Fruit fly (Drosophila melanogaster) whole organism, embryonic: Measurements from ENCODE around the gene Dnai2.

Source experiments
- Awh ChIP-seq: fragments of 200-800 bp; sonication (Bioruptor generic); IDR thresholded peaks from 2 replicates; pipeline ENCODE4, ENCODE4 v1.3.6; 2022; ENCODE audit warnings: missing biosample characterization, missing genetic modification characterization
- BEAF-32 ChIP-seq: fragments of 200-800 bp; sonication (Bioruptor generic); optimal IDR thresholded peaks from 3 replicates; lab custom pipeline; 2017; ENCODE audit warnings: missing biosample characterization, missing genetic modification characterization, mild to moderate bottlenecking, moderate library complexity, missing genetic modification reagents
- CG10147 ChIP-seq: fragments of 200-800 bp; sonication (Bioruptor generic); optimal IDR thresholded peaks from 2 replicates; lab custom pipeline; 2019; ENCODE audit warnings: missing biosample characterization, mild to moderate bottlenecking, missing genetic modification characterization, moderate library complexity
- CG10565 ChIP-seq: fragments of 200-800 bp; sonication (Bioruptor generic); optimal IDR thresholded peaks from 3 replicates; lab custom pipeline; 2016; ENCODE audit warnings: missing biosample characterization, mild to moderate bottlenecking, missing genetic modification characterization
- CG11085 ChIP-seq: fragments of 200-800 bp; sonication (Bioruptor generic); IDR thresholded peaks from 2 replicates; pipeline ENCODE4 v1.3.6; 2022; ENCODE audit warnings: missing biosample characterization, missing genetic modification characterization
- CG11695 ChIP-seq: fragments of 200-800 bp; sonication (Bioruptor generic); IDR thresholded peaks from 3 replicates; pipeline ENCODE4 v1.3.6; 2022; ENCODE audit warnings: missing biosample characterization, missing genetic modification characterization
- CG12942 ChIP-seq: fragments of 200-800 bp; sonication (Bioruptor generic); optimal IDR thresholded peaks from 3 replicates; lab custom pipeline; 2016; ENCODE audit warnings: missing biosample characterization, missing genetic modification characterization
- CG13296 ChIP-seq: fragments of 200-800 bp; sonication (Bioruptor generic); optimal IDR thresholded peaks from 3 replicates; lab custom pipeline; 2018; ENCODE audit warnings: missing biosample characterization, mild to moderate bottlenecking, missing genetic modification characterization
- CG14050 ChIP-seq: fragments of 200-800 bp; sonication (Bioruptor generic); IDR thresholded peaks from 3 replicates; pipeline ENCODE4 v1.3.6; 2022; ENCODE audit warnings: missing biosample characterization, missing genetic modification characterization
- CG14965 ChIP-seq: fragments of 200-800 bp; sonication (Bioruptor generic); optimal IDR thresholded peaks from 2 replicates; lab custom pipeline; 2016; ENCODE audit warnings: missing biosample characterization, missing genetic modification characterization, borderline replicate concordance
- CG15269 ChIP-seq: fragments of 200-800 bp; sonication (Bioruptor generic); optimal IDR thresholded peaks from 2 replicates; lab custom pipeline; 2018; ENCODE audit warnings: missing biosample characterization, mild to moderate bottlenecking, missing genetic modification characterization, moderate library complexity
- CG15479 ChIP-seq: fragments of 200-800 bp; sonication (Bioruptor generic); optimal IDR thresholded peaks from 3 replicates; lab custom pipeline; 2019; ENCODE audit warnings: missing biosample characterization, mild to moderate bottlenecking, missing genetic modification characterization, moderate library complexity
- CG1602 ChIP-seq: fragments of 200-800 bp; sonication (Bioruptor generic); optimal IDR thresholded peaks from 3 replicates; lab custom pipeline; 2016; ENCODE audit warnings: missing biosample characterization, missing genetic modification characterization
- CG16779 ChIP-seq: fragments of 200-800 bp; sonication (Bioruptor generic); IDR thresholded peaks from 2 replicates; pipeline ENCODE4 v1.3.6; 2022; ENCODE audit warnings: missing biosample characterization, missing genetic modification characterization
- CG18599 ChIP-seq: fragments of 200-800 bp; sonication (Bioruptor generic); optimal IDR thresholded peaks from 3 replicates; lab custom pipeline; 2017; ENCODE audit warnings: missing biosample characterization, missing genetic modification characterization, mild to moderate bottlenecking, moderate library complexity, missing genetic modification reagents
- CG2116 ChIP-seq: fragments of 200-800 bp; sonication (Bioruptor generic); optimal IDR thresholded peaks from 3 replicates; lab custom pipeline; 2018; ENCODE audit warnings: missing biosample characterization, mild to moderate bottlenecking, missing genetic modification characterization
- CG31441 ChIP-seq: fragments of 200-800 bp; sonication (Bioruptor generic); IDR thresholded peaks from 2 replicates; pipeline ENCODE4 v1.3.6; 2022; ENCODE audit warnings: missing biosample characterization, missing genetic modification characterization
- CG7786 ChIP-seq: fragments of 200-800 bp; sonication (Bioruptor generic); optimal IDR thresholded peaks from 2 replicates; lab custom pipeline; 2016; ENCODE audit warnings: missing biosample characterization, missing genetic modification characterization
- CG7987 ChIP-seq: fragments of 200-800 bp; sonication (Bioruptor generic); optimal IDR thresholded peaks from 2 replicates; lab custom pipeline; 2018; ENCODE audit warnings: missing biosample characterization, mild to moderate bottlenecking, missing genetic modification characterization, moderate library complexity
- CG9437 ChIP-seq: fragments of 200-800 bp; sonication (Bioruptor generic); optimal IDR thresholded peaks from 2 replicates; lab custom pipeline; 2018; ENCODE audit warnings: missing biosample characterization, mild to moderate bottlenecking, missing genetic modification characterization
- Dad ChIP-seq: fragments of 200-800 bp; sonication (Bioruptor generic); optimal IDR thresholded peaks from 3 replicates; lab custom pipeline; 2016; ENCODE audit warnings: missing biosample characterization, missing genetic modification characterization
- Drgx ChIP-seq: fragments of 200-800 bp; sonication (Bioruptor generic); IDR thresholded peaks from 2 replicates; pipeline ENCODE4 v1.3.6; 2022; ENCODE audit warnings: missing biosample characterization, missing genetic modification characterization
- Hey ChIP-seq: fragments of 200-800 bp; sonication (Bioruptor generic); optimal IDR thresholded peaks from 3 replicates; lab custom pipeline; 2018; ENCODE audit warnings: missing biosample characterization, mild to moderate bottlenecking, missing genetic modification characterization
- Hr78 ChIP-seq, 2 experiments: fragments of 200-800 bp in 1 of 2; fragments of >200 bp in 1 of 2; sonication (Bioruptor generic) in 1 of 2; optimal IDR thresholded peaks; 2 replicates each; lab custom pipeline; 2017 to 2019; ENCODE audit warnings: missing biosample characterization in 2 of 2, missing genetic modification characterization in 2 of 2, mild to moderate bottlenecking in 1 of 2, moderate library complexity in 1 of 2
- Lhr ChIP-seq: fragments of 200-800 bp; sonication (Bioruptor generic); optimal IDR thresholded peaks from 3 replicates; lab custom pipeline; 2017; ENCODE audit warnings: mild to moderate bottlenecking, missing biosample characterization, missing genetic modification reagents, missing genetic modification characterization
- MESR4 ChIP-seq: fragments of 200-800 bp; sonication (Bioruptor generic); optimal IDR thresholded peaks from 2 replicates; lab custom pipeline; 2018; ENCODE audit warnings: missing biosample characterization, mild to moderate bottlenecking, missing genetic modification characterization, moderate library complexity
- PHDP ChIP-seq: fragments of 200-800 bp; sonication (Bioruptor generic); optimal IDR thresholded peaks from 3 replicates; lab custom pipeline; 2018; ENCODE audit warnings: missing biosample characterization, mild to moderate bottlenecking, missing genetic modification characterization, moderate library complexity
- Rx ChIP-seq: fragments of 200-800 bp; sonication (Bioruptor generic); IDR thresholded peaks from 2 replicates; pipeline ENCODE4 v1.3.6; 2022; ENCODE audit warnings: missing biosample characterization, missing genetic modification characterization
- Side ChIP-seq: fragments of 200-800 bp; sonication (Bioruptor generic); optimal IDR thresholded peaks from 2 replicates; lab custom pipeline; 2016; ENCODE audit warnings: missing biosample characterization, missing genetic modification characterization
- ac ChIP-seq: fragments of 200-800 bp; sonication (Bioruptor generic); optimal IDR thresholded peaks from 3 replicates; lab custom pipeline; 2017; ENCODE audit warnings: missing biosample characterization, mild to moderate bottlenecking, missing genetic modification characterization
- cad ChIP-seq: fragments of >200 bp; optimal IDR thresholded peaks from 2 replicates; lab custom pipeline; 2017; ENCODE audit warnings: missing biosample characterization, missing genetic modification characterization
- danr ChIP-seq: fragments of 200-800 bp; sonication (Bioruptor generic); IDR thresholded peaks from 2 replicates; pipeline ENCODE4 v1.3.6; 2022; ENCODE audit warnings: missing biosample characterization, missing genetic modification characterization
- fd102C ChIP-seq: fragments of 200-800 bp; sonication (Bioruptor generic); optimal IDR thresholded peaks from 2 replicates; lab custom pipeline; 2018; ENCODE audit warnings: missing biosample characterization, mild to moderate bottlenecking, missing genetic modification characterization, moderate library complexity
- h ChIP-seq: fragments of >200 bp; optimal IDR thresholded peaks from 2 replicates; lab custom pipeline; 2017
- ham ChIP-seq: fragments of 200-800 bp; sonication (Bioruptor generic); IDR thresholded peaks from 2 replicates; pipeline ENCODE4 v1.3.6; 2022; ENCODE audit warnings: missing biosample characterization, missing genetic modification characterization
- hkb ChIP-seq, 2 experiments: fragments of 200-800 bp in 1 of 2; fragments of >200 bp in 1 of 2; sonication (Bioruptor generic) in 1 of 2; IDR thresholded peaks in 1 of 2; optimal IDR thresholded peaks in 1 of 2; 2 replicates each; pipeline versions ENCODE4 v1.3.6 to Lab custom; 2017 to 2022; ENCODE audit warnings: missing biosample characterization in 1 of 2, missing genetic modification characterization in 1 of 2
- jumu ChIP-seq: fragments of 200-800 bp; sonication (Bioruptor generic); optimal IDR thresholded peaks from 3 replicates; lab custom pipeline; 2016; ENCODE audit warnings: missing biosample characterization, missing genetic modification characterization
- nmo ChIP-seq: fragments of 200-800 bp; sonication (Bioruptor generic); optimal IDR thresholded peaks from 2 replicates; lab custom pipeline; 2018; ENCODE audit warnings: missing biosample characterization, mild to moderate bottlenecking, missing genetic modification characterization, moderate library complexity
- org-1 ChIP-seq: fragments of 200-800 bp; sonication (Bioruptor generic); optimal IDR thresholded peaks from 2 replicates; lab custom pipeline; 2017; ENCODE audit warnings: missing biosample characterization, missing genetic modification characterization
- p53 ChIP-seq: fragments of 200-800 bp; sonication (Bioruptor generic); optimal IDR thresholded peaks from 2 replicates; lab custom pipeline; 2016; ENCODE audit warnings: missing biosample characterization, missing genetic modification characterization
- schlank ChIP-seq: fragments of 200-800 bp; sonication (Bioruptor generic); optimal IDR thresholded peaks from 2 replicates; lab custom pipeline; 2018; ENCODE audit warnings: missing biosample characterization, mild to moderate bottlenecking, missing genetic modification characterization
- slbo ChIP-seq: fragments of 200-800 bp; sonication (Bioruptor generic); IDR thresholded peaks from 2 replicates; pipeline ENCODE4 v1.3.6; 2022; ENCODE audit warnings: missing biosample characterization, missing genetic modification characterization
- sob ChIP-seq: fragments of 200-800 bp; sonication (Bioruptor generic); IDR thresholded peaks from 2 replicates; pipeline ENCODE4 v1.3.6; 2022; ENCODE audit warnings: missing biosample characterization, missing genetic modification characterization
- stwl ChIP-seq: fragments of 200-800 bp; sonication (Bioruptor generic); optimal IDR thresholded peaks from 3 replicates; lab custom pipeline; 2018; ENCODE audit warnings: missing biosample characterization, mild to moderate bottlenecking, missing genetic modification characterization, moderate library complexity
- twi ChIP-seq: fragments of 200-800 bp; optimal IDR thresholded peaks from 2 replicates; lab custom pipeline; 2019; ENCODE audit warnings: missing biosample characterization, mild to moderate bottlenecking, missing genetic modification characterization, moderate library complexity
- unpg ChIP-seq: fragments of 200-800 bp; sonication (Bioruptor generic); optimal IDR thresholded peaks from 3 replicates; lab custom pipeline; 2018; ENCODE audit warnings: missing biosample characterization, mild to moderate bottlenecking, missing genetic modification characterization, moderate library complexity
- z ChIP-seq: fragments of 200-800 bp; sonication (Bioruptor generic); IDR thresholded peaks from 3 replicates; pipeline ENCODE4 v1.3.6; 2022; ENCODE audit warnings: missing biosample characterization, missing genetic modification characterization
- zf30C ChIP-seq: fragments of 200-800 bp; sonication (Bioruptor generic); optimal IDR thresholded peaks from 3 replicates; lab custom pipeline; 2018; ENCODE audit warnings: missing biosample characterization, mild to moderate bottlenecking, missing genetic modification characterization

The Dnai2 gene

DNA sequence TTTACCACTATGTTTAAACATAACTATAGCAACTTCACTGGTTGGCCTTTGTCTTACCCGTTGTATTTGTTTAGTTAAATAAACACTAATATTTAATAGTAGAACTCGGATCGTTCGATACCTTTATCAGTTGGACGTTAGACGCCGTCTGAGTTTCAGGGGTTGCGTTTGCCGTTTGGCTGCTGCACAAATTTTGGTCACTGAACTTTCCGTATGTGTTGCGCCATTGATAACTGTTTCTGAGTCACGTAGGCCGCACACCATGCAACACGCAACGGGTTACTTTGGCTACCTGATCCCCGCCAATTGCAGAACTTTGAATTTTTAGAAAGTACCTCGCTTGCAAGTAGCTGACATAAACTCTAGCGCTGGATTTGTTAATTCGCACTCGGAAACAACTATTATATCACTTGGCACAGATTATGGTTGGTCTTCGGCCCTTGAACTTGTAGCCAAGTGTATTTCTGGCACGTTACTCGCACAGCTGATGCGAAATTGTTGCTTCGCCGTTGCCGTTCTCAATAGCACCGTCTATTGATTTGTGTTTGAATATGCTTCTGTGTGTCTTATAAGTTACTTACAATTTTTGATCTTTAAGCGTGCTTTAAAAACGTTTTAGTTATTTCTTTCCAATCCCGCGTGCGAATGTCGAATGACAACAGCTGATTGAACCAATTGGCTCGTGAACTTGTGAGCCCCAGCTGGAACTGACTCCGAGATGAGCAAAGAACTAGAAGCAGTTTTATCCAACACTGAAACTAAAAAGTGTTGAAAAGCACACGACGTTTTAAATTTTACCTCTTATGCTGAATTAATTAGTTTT, 2.6 kb downstream of the Dnai2 start, which contains the start of gene Dph1 (continued):
- TF ChIP-seq jumu (peak; percentile 82), twi (tag; lab: Kevin White, UChicago) (peak; percentile 43), CG12942 (GFP tag; lab: Kevin White, UChicago) (peak; percentile 58), slbo (GFP tag; lab: Robert Waterston, UW) (peak; percentile 83), org-1 (GFP tag; lab: Kevin White, UChicago) (peak; percentile 86), CG14050 (GFP tag; lab: Robert Waterston, UW) (peak; percentile 82), CG15269 (tag; lab: Kevin White, UChicago) (peak; percentile 84), ham (peak; percentile 42; the same call in 1 of the 2 replicates), Hey (peak; percentile 9), ac (GFP tag; lab: Kevin White, UChicago) (peak; percentile 48), CG9437 (GFP tag; lab: Kevin White, UChicago) (peak; percentile 81), CG10565 (GFP tag; lab: Kevin White, UChicago) (peak; percentile 29), CG7786 (GFP tag; lab: Kevin White, UChicago) (peak; percentile 85), PHDP (peak; percentile 83), schlank (tag; lab: Kevin White, UChicago) (peak; percentile 59), sob (GFP tag; lab: Robert Waterston, UW) (peak; percentile 57), CG10147 (peak; percentile 46), h (no peak), z (GFP tag; lab: Robert Waterston, UW) (no peak), CG18599 (GFP tag; lab: Kevin White, UChicago) (peak; percentile 87), unpg (GFP tag; lab: Kevin White, UChicago) (peak; percentile 89), CG11085 (GFP tag; lab: Robert Waterston, UW) (no peak; the same call in 1 of the 2 replicates), CG15479 (GFP tag; lab: Kevin White, UChicago) (peak; percentile 68), Rx (GFP tag; lab: Robert Waterston, UW) (peak; percentile 84), danr (GFP tag; lab: Robert Waterston, UW) (peak; percentile 68; the same call in 1 of the 2 replicates), hkb (optimal IDR thresholded peaks at IDR 0.05; lab: Kevin White, UChicago) (no peak), hkb (GFP tag; IDR thresholded peaks at IDR 0.05; lab: Robert Waterston, UW) (peak; percentile 92), Hr78 (GFP tag; optimal IDR thresholded peaks at IDR 0.05; lab: Kevin White, UChicago) (peak in 1 of 2 experiments; percentile 89), Drgx (GFP tag; lab: Robert Waterston, UW) (peak; percentile 95), nmo (GFP tag; lab: Kevin White, UChicago) (peak; percentile 82), Dad (GFP tag; lab: Kevin White, UChicago) (peak; percentile 66), CG7987 (GFP tag; lab: Kevin White, UChicago) (peak; percentile 59), MESR4 (GFP tag; lab: Kevin White, UChicago) (peak; percentile 54), CG11695 (GFP tag; lab: Robert Waterston, UW) (peak; percentile 89), cad (no peak), CG16779 (GFP tag; lab: Robert Waterston, UW) (peak; percentile 68), Lhr (peak; percentile 14), BEAF-32 (GFP tag; lab: Kevin White, UChicago) (peak; percentile 30), stwl (peak; percentile 62), CG14965 (GFP tag; lab: Kevin White, UChicago) (peak; percentile 47), CG2116 (peak; percentile 49), p53 (peak; percentile 62), CG1602 (GFP tag; lab: Kevin White, UChicago) (peak; percentile 39), fd102C (GFP tag; lab: Kevin White, UChicago) (no peak), zf30C (GFP tag; lab: Kevin White, UChicago) (no peak), Awh (GFP tag; lab: Robert Waterston, UW) (peak; percentile 85), Side (GFP tag; lab: Kevin White, UChicago) (peak; percentile 87), CG13296 (peak; percentile 70), CG31441 (GFP tag; lab: Robert Waterston, UW) (peak; percentile 86)
